Fruit fly (Drosophila melanogaster): ENCODE results near the gene Argk1.
A peak's percentile ranks its signal among the peaks of the same experiment; 100 is the strongest.

Gene Argk1

DNA sequence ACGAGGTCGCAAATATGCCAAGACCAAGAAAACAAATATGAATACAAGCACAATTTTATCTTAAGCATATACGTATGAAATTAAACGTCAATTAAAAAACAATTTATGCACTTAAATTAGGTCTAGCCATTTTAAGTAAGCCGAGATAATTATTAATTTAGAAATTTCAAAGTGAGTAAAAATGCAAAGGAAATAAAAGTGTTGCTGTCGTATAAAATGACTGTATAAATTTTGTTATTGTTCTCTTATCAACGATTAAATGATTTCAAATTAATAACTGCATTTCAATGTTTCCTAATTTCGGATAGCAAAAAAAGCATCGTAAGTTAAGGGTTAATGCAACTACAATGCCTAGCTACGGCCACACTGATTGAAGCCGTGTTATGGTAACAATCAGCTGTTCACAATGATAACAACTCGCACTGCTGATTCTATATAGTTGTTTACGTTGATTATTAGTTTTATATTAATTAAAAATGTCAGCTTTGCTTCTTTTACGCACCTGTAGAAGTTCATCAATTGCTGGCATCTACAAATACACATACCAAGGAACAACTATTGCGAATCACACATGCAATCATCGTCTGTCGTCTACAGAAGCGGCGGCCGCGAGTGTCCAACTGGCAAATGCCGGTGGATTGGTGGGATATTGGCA, 7.0 kb upstream of the Argk1 start, which contains the start of the genes CG4911 and CG4942 (continued):
- no peak for TF ChIP-seq Hr38 (GFP tag; optimal IDR thresholded peaks at IDR 0.05)
- TF ChIP-seq OdsH (GFP tag; optimal IDR thresholded peaks at IDR 0.05): peak; percentile 67
- TF ChIP-seq CG15336 (GFP tag; IDR thresholded peaks at IDR 0.05): peak; percentile 52; the same call in 1 of the 2 replicates
- TF ChIP-seq Hr39 (GFP tag; optimal IDR thresholded peaks at IDR 0.05): peak; percentile 87
- TF ChIP-seq svp (GFP tag): peak; percentile 78
- peak; percentile 2 for TF ChIP-seq fkh (GFP tag; optimal IDR thresholded peaks at IDR 0.05)
- TF ChIP-seq Ets96B (tag; optimal IDR thresholded peaks at IDR 0.05): peak; percentile 40
- peak; percentile 39 for TF ChIP-seq CG8632 (GFP tag; optimal IDR thresholded peaks at IDR 0.05)
- peak; percentile 81 for TF ChIP-seq eg (GFP tag; IDR thresholded peaks at IDR 0.05)
- peak; percentile 55 for TF ChIP-seq Sox102F (GFP tag; optimal IDR thresholded peaks at IDR 0.05)
- TF ChIP-seq pdm3 (GFP tag; optimal IDR thresholded peaks at IDR 0.05): peak; percentile 74
- TF ChIP-seq spab (GFP tag; optimal IDR thresholded peaks at IDR 0.05): no peak
- no peak for TF ChIP-seq dac (GFP tag; optimal IDR thresholded peaks at IDR 0.05)
- TF ChIP-seq Blimp-1 (GFP tag; optimal IDR thresholded peaks at IDR 0.05): peak; percentile 18
- peak in 1 of 2 experiments; percentile 65 for TF ChIP-seq salr (GFP tag; optimal IDR thresholded peaks at IDR 0.05)
- peak; percentile 47 for TF ChIP-seq CG11762 (GFP tag; optimal IDR thresholded peaks at IDR 0.05; ENCODE audit: insufficient read depth)
- peak; percentile 70 for TF ChIP-seq CG3032 (tag; optimal IDR thresholded peaks at IDR 0.05)
- TF ChIP-seq CG10669 (GFP tag; optimal IDR thresholded peaks at IDR 0.05): no peak
- peak; percentile 65 for TF ChIP-seq vri (GFP tag; optimal IDR thresholded peaks at IDR 0.05)
- peak; percentile 48 for TF ChIP-seq CG34406 (GFP tag; optimal IDR thresholded peaks at IDR 0.05)
- peak; percentile 53 for TF ChIP-seq CG3919 (GFP tag; optimal IDR thresholded peaks at IDR 0.05)
- peak; percentile 15 for TF ChIP-seq fd59A (GFP tag; optimal IDR thresholded peaks at IDR 0.05)
- no peak for TF ChIP-seq CG9139 (GFP tag; optimal IDR thresholded peaks at IDR 0.05)
- TF ChIP-seq Lpt (GFP tag; optimal IDR thresholded peaks at IDR 0.05): peak; percentile 22
- peak; percentile 41 for TF ChIP-seq Eip75B (GFP tag; optimal IDR thresholded peaks at IDR 0.05)
- peak; percentile 35 for TF ChIP-seq Ets21C (GFP tag; optimal IDR thresholded peaks at IDR 0.05)

- no peak for TF ChIP-seq lz (GFP tag; optimal IDR thresholded peaks at IDR 0.05)
- TF ChIP-seq CG16779 (tag; optimal IDR thresholded peaks at IDR 0.05): no peak
- peak; percentile 22 for TF ChIP-seq Eip93F (GFP tag; optimal IDR thresholded peaks at IDR 0.05)
- no peak for TF ChIP-seq pdm3 (GFP tag; optimal IDR thresholded peaks at IDR 0.05)
- no peak for TF ChIP-seq CG6163 (GFP tag; IDR thresholded peaks at IDR 0.05)
- TF ChIP-seq Eip78C (GFP tag): no peak
- no peak for TF ChIP-seq CG15336 (GFP tag; IDR thresholded peaks at IDR 0.05)
- TF ChIP-seq salr (GFP tag; optimal IDR thresholded peaks at IDR 0.05): no peak
- peak; percentile 15 for TF ChIP-seq Met (GFP tag; optimal IDR thresholded peaks at IDR 0.05)
- TF ChIP-seq Sox15 (GFP tag; optimal IDR thresholded peaks at IDR 0.05): no peak
- peak; percentile 51 for TF ChIP-seq svp (GFP tag)
- TF ChIP-seq Sox102F (GFP tag; optimal IDR thresholded peaks at IDR 0.05): no peak
- peak; percentile 92 for TF ChIP-seq fkh (GFP tag; optimal IDR thresholded peaks at IDR 0.05)
- no peak for TF ChIP-seq CG11902 (GFP tag; optimal IDR thresholded peaks at IDR 0.05)
- TF ChIP-seq spab (GFP tag; optimal IDR thresholded peaks at IDR 0.05): no peak
Observed at dm6 chr3L:9072062-9072730, 6.4 kb upstream of the Argk1 start.

- TF ChIP-seq fkh (GFP tag; optimal IDR thresholded peaks at IDR 0.05) (peak; percentile 23), CG4318 (GFP tag; optimal IDR thresholded peaks at IDR 0.05) (no peak), Ets21C (GFP tag; optimal IDR thresholded peaks at IDR 0.05) (no peak), CG6276 (GFP tag; optimal IDR thresholded peaks at IDR 0.05) (no peak), svp (GFP tag) (peak; percentile 67)
Observed at dm6 chr3L:9066509-9067021, 738 bp upstream of the Argk1 start.

All from whole organism, prepupa.